Worm (Caenorhabditis elegans) whole organism, L4 larva: Measurements from ENCODE around the gene cey-1.

ENCODE experiments used
- hif-1 ChIP-seq, 2 experiments: sonication (generic microtip); optimal IDR thresholded peaks; 2 replicates each; lab custom pipeline; 2016 to 2017; ENCODE audit warnings: missing compliant biosample characterization in 2 of 2, missing genetic modification characterization in 2 of 2, missing genetic modification reagents in 2 of 2, missing genotype in 2 of 2, mild to moderate bottlenecking in 1 of 2
- jun-1 ChIP-seq: fragments of 150-350 bp; optimal IDR thresholded peaks from 2 replicates; lab custom pipeline; 2014; ENCODE audit warnings: missing biosample characterization, missing genetic modification reagents, missing genetic modification characterization
- lin-15B ChIP-seq: fragments of 150-350 bp; sonication (generic microtip); optimal IDR thresholded peaks from 3 replicates; lab custom pipeline; 2014; ENCODE audit warnings: missing biosample characterization, missing genetic modification characterization
- lin-39 ChIP-seq: fragments of 150-350 bp; optimal IDR thresholded peaks from 2 replicates; lab custom pipeline; 2014; ENCODE audit warnings: missing biosample characterization, missing genetic modification reagents, missing genetic modification characterization
- nhr-28 ChIP-seq: fragments of 150-350 bp; optimal IDR thresholded peaks from 2 replicates; lab custom pipeline; 2014; ENCODE audit warnings: missing biosample characterization, missing genetic modification characterization
- unc-130 ChIP-seq: sonication (generic microtip); optimal IDR thresholded peaks from 2 replicates; lab custom pipeline; 2016; ENCODE audit warnings: missing genetic modification reagents, missing genetic modification characterization, missing compliant biosample characterization

DNA sequence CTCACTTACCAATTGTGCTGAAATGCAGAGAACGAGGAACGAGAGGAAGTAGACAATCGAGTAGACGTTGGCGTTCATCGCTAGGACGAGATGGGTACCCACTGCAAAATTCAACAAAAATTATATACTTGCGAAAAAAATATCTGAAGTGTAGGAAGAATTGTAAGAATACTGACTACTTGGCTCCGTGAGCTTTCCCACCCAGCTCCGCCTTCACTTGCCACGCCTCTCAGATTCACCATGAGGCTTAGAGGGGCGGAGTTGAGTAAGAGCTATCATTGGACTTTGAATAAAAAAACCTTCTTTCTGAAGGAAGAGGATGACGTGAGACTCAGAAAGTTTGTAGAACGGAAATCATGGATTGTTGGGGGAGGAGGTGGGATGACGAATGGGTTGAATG is 10.7 kb downstream of the cey-1 start, which contains the start of gene nlp-18:
- TF ChIP-seq lin-15B (tag; lab: Kevin White, UChicago) (no peak), lin-39 (tag; lab: Kevin White, UChicago) (no peak), jun-1 (no peak), nhr-28 (no peak), unc-130 (GFP tag; lab: Kevin White, UChicago) (no peak), hif-1 (tag; optimal IDR thresholded peaks at IDR 0.05; lab: Kevin White, UChicago) (no peak)
